Fruit fly (Drosophila melanogaster) whole organism, embryonic: ENCODE results near the gene swa.
A peak's percentile ranks its signal among the peaks of the same experiment; 100 is the strongest.

Source experiments
- ATbp ChIP-seq: fragments of 200-800 bp; sonication (Bioruptor generic); optimal IDR thresholded peaks from 2 replicates; lab custom pipeline; 2017; ENCODE audit warnings: missing biosample characterization, mild to moderate bottlenecking, missing genetic modification characterization, missing genetic modification reagents
- Asciz ChIP-seq: fragments of 200-800 bp; sonication (Bioruptor generic); optimal IDR thresholded peaks from 2 replicates; lab custom pipeline; 2017; ENCODE audit warnings: missing biosample characterization, mild to moderate bottlenecking, missing genetic modification characterization, missing genetic modification reagents
- Atf6 ChIP-seq: fragments of 200-800 bp; sonication (Bioruptor generic); IDR thresholded peaks from 2 replicates; pipeline ENCODE4 v1.3.6; 2022; ENCODE audit warnings: missing biosample characterization, missing genetic modification characterization
- CG10366 ChIP-seq: fragments of 200-800 bp; sonication (Bioruptor generic); IDR thresholded peaks from 2 replicates; pipeline ENCODE4 v1.3.6; 2022; ENCODE audit warnings: missing biosample characterization, missing genetic modification characterization
- CG10959 ChIP-seq: fragments of 200-800 bp; sonication (Bioruptor generic); IDR thresholded peaks from 2 replicates; pipeline ENCODE4 v1.3.6; 2022; ENCODE audit warnings: missing biosample characterization, missing genetic modification characterization
- CG11093 ChIP-seq: fragments of 200-800 bp; sonication (Bioruptor generic); IDR thresholded peaks from 3 replicates; pipeline ENCODE4 v1.3.6; 2022; ENCODE audit warnings: missing biosample characterization, missing genetic modification characterization
- CG12071 ChIP-seq: fragments of 200-800 bp; sonication (Bioruptor generic); optimal IDR thresholded peaks from 3 replicates; lab custom pipeline; 2018; ENCODE audit warnings: missing biosample characterization, mild to moderate bottlenecking, missing genetic modification characterization
- CG12104 ChIP-seq: fragments of 200-800 bp; sonication (Bioruptor generic); optimal IDR thresholded peaks from 3 replicates; lab custom pipeline; 2016; ENCODE audit warnings: missing biosample characterization, missing genetic modification characterization
- CG13123 ChIP-seq: fragments of 200-800 bp; sonication (Bioruptor generic); optimal IDR thresholded peaks from 2 replicates; lab custom pipeline; 2016; ENCODE audit warnings: missing biosample characterization, missing genetic modification characterization
- CG13296 ChIP-seq: fragments of 200-800 bp; sonication (Bioruptor generic); optimal IDR thresholded peaks from 3 replicates; lab custom pipeline; 2018; ENCODE audit warnings: missing biosample characterization, mild to moderate bottlenecking, missing genetic modification characterization
- CG13424 ChIP-seq: fragments of 200-800 bp; sonication (Bioruptor generic); optimal IDR thresholded peaks from 2 replicates; lab custom pipeline; 2019; ENCODE audit warnings: missing biosample characterization, mild to moderate bottlenecking, missing genetic modification characterization, moderate library complexity
- CG14667 ChIP-seq: fragments of 200-800 bp; sonication (Bioruptor generic); IDR thresholded peaks from 2 replicates; pipeline ENCODE4 v1.3.6; 2022; ENCODE audit warnings: missing biosample characterization, missing genetic modification characterization
- CG16813 ChIP-seq: fragments of 200-800 bp; sonication (Bioruptor generic); IDR thresholded peaks from 3 replicates; pipeline ENCODE4 v1.3.6; 2022; ENCODE audit warnings: missing biosample characterization, missing genetic modification characterization; ENCODE audit not compliant: partially characterized antibody
- CG18599 ChIP-seq: fragments of 200-800 bp; sonication (Bioruptor generic); optimal IDR thresholded peaks from 3 replicates; lab custom pipeline; 2017; ENCODE audit warnings: missing biosample characterization, missing genetic modification characterization, mild to moderate bottlenecking, moderate library complexity, missing genetic modification reagents
- CG2199 ChIP-seq: fragments of 200-800 bp; sonication (Bioruptor generic); IDR thresholded peaks from 3 replicates; pipeline ENCODE4 v1.3.6; 2022; ENCODE audit warnings: missing biosample characterization, missing genetic modification characterization
- CG2678 ChIP-seq: fragments of 200-800 bp; sonication (Bioruptor generic); optimal IDR thresholded peaks from 3 replicates; lab custom pipeline; 2019; ENCODE audit warnings: missing biosample characterization, mild to moderate bottlenecking, missing genetic modification characterization, moderate library complexity
- CG33557 ChIP-seq: fragments of 200-800 bp; sonication (Bioruptor generic); optimal IDR thresholded peaks from 2 replicates; lab custom pipeline; 2019; ENCODE audit warnings: missing biosample characterization, mild to moderate bottlenecking, missing genetic modification characterization, moderate library complexity
- CG3847 ChIP-seq: fragments of 200-800 bp; sonication (Bioruptor generic); IDR thresholded peaks from 2 replicates; pipeline ENCODE4 v1.3.6; 2022; ENCODE audit warnings: missing biosample characterization, missing genetic modification characterization
- CG6254 ChIP-seq: fragments of 200-800 bp; sonication (Bioruptor generic); optimal IDR thresholded peaks from 3 replicates; lab custom pipeline; 2017; ENCODE audit warnings: mild to moderate bottlenecking, missing biosample characterization, missing genetic modification reagents, missing genetic modification characterization
- CG7745 ChIP-seq: fragments of 200-800 bp; sonication (Bioruptor generic); optimal IDR thresholded peaks from 2 replicates; lab custom pipeline; 2018; ENCODE audit warnings: missing biosample characterization, mild to moderate bottlenecking, missing genetic modification characterization, moderate library complexity
- CHES-1-like ChIP-seq: fragments of 200-800 bp; sonication (Bioruptor generic); optimal IDR thresholded peaks from 2 replicates; lab custom pipeline; 2016; ENCODE audit warnings: missing biosample characterization, missing genetic modification characterization
- CoRest ChIP-seq: fragments of 200-800 bp; sonication (Bioruptor generic); optimal IDR thresholded peaks from 3 replicates; lab custom pipeline; 2018; ENCODE audit warnings: missing biosample characterization, mild to moderate bottlenecking, missing genetic modification characterization, moderate library complexity
- D ChIP-seq, 2 experiments: fragments of 200-800 bp in 1 of 2; fragments of >200 bp in 1 of 2; sonication (Bioruptor generic) in 1 of 2; optimal IDR thresholded peaks; 2 replicates in 1 of 2; 3 replicates in 1 of 2; lab custom pipeline; 2017; ENCODE audit warnings: mild to moderate bottlenecking in 1 of 2, missing biosample characterization in 1 of 2, missing genetic modification characterization in 1 of 2, missing genetic modification reagents in 1 of 2
- Doc2 ChIP-seq: fragments of 200-800 bp; sonication (Bioruptor generic); IDR thresholded peaks from 2 replicates; pipeline ENCODE4 v1.3.6; 2022; ENCODE audit warnings: missing biosample characterization, missing genetic modification characterization
- Dp ChIP-seq: fragments of 200-800 bp; sonication (Bioruptor generic); optimal IDR thresholded peaks from 2 replicates; lab custom pipeline; 2018; ENCODE audit warnings: missing biosample characterization, mild to moderate bottlenecking, missing genetic modification characterization, moderate library complexity
- HHEX ChIP-seq: fragments of 200-800 bp; sonication (Bioruptor generic); optimal IDR thresholded peaks from 3 replicates; lab custom pipeline; 2017; ENCODE audit warnings: missing biosample characterization, mild to moderate bottlenecking, missing genetic modification characterization, missing genetic modification reagents
- HmgD ChIP-seq: fragments of 200-800 bp; sonication (Bioruptor generic); optimal IDR thresholded peaks from 3 replicates; lab custom pipeline; 2016; ENCODE audit warnings: missing biosample characterization, missing genetic modification characterization
- HmgZ ChIP-seq: fragments of 200-800 bp; sonication (Bioruptor generic); optimal IDR thresholded peaks from 2 replicates; lab custom pipeline; 2018; ENCODE audit warnings: missing biosample characterization, mild to moderate bottlenecking, missing genetic modification characterization
- Opbp ChIP-seq: fragments of 200-800 bp; sonication (Bioruptor generic); IDR thresholded peaks from 3 replicates; pipeline ENCODE4 v1.3.6; 2022; ENCODE audit warnings: missing biosample characterization, missing genetic modification characterization; ENCODE audit not compliant: partially characterized antibody
- PHDP ChIP-seq: fragments of 200-800 bp; sonication (Bioruptor generic); optimal IDR thresholded peaks from 3 replicates; lab custom pipeline; 2018; ENCODE audit warnings: missing biosample characterization, mild to moderate bottlenecking, missing genetic modification characterization, moderate library complexity
- Side ChIP-seq: fragments of 200-800 bp; sonication (Bioruptor generic); optimal IDR thresholded peaks from 2 replicates; lab custom pipeline; 2016; ENCODE audit warnings: missing biosample characterization, missing genetic modification characterization
- Sry-δ ChIP-seq: fragments of 200-800 bp; sonication (Bioruptor generic); optimal IDR thresholded peaks from 2 replicates; lab custom pipeline; 2016; ENCODE audit warnings: missing biosample characterization, missing genetic modification characterization
- YL-1 ChIP-seq: fragments of 200-800 bp; sonication (Bioruptor generic); optimal IDR thresholded peaks from 3 replicates; lab custom pipeline; 2017; ENCODE audit warnings: missing biosample characterization, mild to moderate bottlenecking, missing genetic modification characterization
- aop ChIP-seq: fragments of 200-800 bp; sonication (Bioruptor generic); IDR thresholded peaks from 2 replicates; pipeline ENCODE4 v1.3.6; 2022; ENCODE audit warnings: missing biosample characterization, missing genetic modification characterization
- btn ChIP-seq: fragments of 200-800 bp; sonication (Bioruptor generic); optimal IDR thresholded peaks from 2 replicates; lab custom pipeline; 2016; ENCODE audit warnings: missing biosample characterization, missing genetic modification characterization
- cato ChIP-seq: fragments of 200-800 bp; sonication (Bioruptor generic); optimal IDR thresholded peaks from 2 replicates; lab custom pipeline; 2016; ENCODE audit warnings: missing biosample characterization, missing genetic modification characterization, borderline replicate concordance
- crol ChIP-seq: fragments of 200-800 bp; sonication (Bioruptor generic); IDR thresholded peaks from 2 replicates; pipeline ENCODE4 v1.3.6; 2022; ENCODE audit warnings: missing biosample characterization, missing genetic modification characterization
- cwo ChIP-seq: fragments of 200-800 bp; sonication (Bioruptor generic); optimal IDR thresholded peaks from 3 replicates; lab custom pipeline; 2017; ENCODE audit warnings: missing biosample characterization, missing genetic modification characterization, mild to moderate bottlenecking, moderate library complexity, missing genetic modification reagents
- gce ChIP-seq: fragments of 200-800 bp; sonication (Bioruptor generic); IDR thresholded peaks from 3 replicates; pipeline ENCODE4 v1.3.6; 2022; ENCODE audit warnings: missing biosample characterization, missing genetic modification characterization
- hb ChIP-seq: fragments of 200-800 bp; sonication (Bioruptor generic); IDR thresholded peaks from 3 replicates; pipeline ENCODE4 v1.3.6; 2022; ENCODE audit warnings: missing biosample characterization, missing genetic modification characterization; ENCODE audit not compliant: partially characterized antibody
- lbe ChIP-seq: fragments of 200-800 bp; sonication (Bioruptor generic); optimal IDR thresholded peaks from 2 replicates; lab custom pipeline; 2016; ENCODE audit warnings: missing biosample characterization, mild to moderate bottlenecking, missing genetic modification characterization
- mirr ChIP-seq: fragments of 200-800 bp; sonication (Bioruptor generic); optimal IDR thresholded peaks from 3 replicates; lab custom pipeline; 2018; ENCODE audit warnings: missing biosample characterization, mild to moderate bottlenecking, missing genetic modification characterization
- nerfin-1 ChIP-seq: fragments of 200-800 bp; sonication (Bioruptor generic); optimal IDR thresholded peaks from 3 replicates; lab custom pipeline; 2019; ENCODE audit warnings: missing biosample characterization, mild to moderate bottlenecking, missing genetic modification characterization, moderate library complexity
- nerfin-2 ChIP-seq: fragments of 200-800 bp; sonication (Bioruptor generic); IDR thresholded peaks from 2 replicates; pipeline ENCODE4 v1.3.6; 2022; ENCODE audit warnings: missing biosample characterization, missing genetic modification characterization; ENCODE audit not compliant: partially characterized antibody
- psq ChIP-seq: fragments of 200-800 bp; sonication (Bioruptor generic); optimal IDR thresholded peaks from 2 replicates; lab custom pipeline; 2017; ENCODE audit warnings: missing biosample characterization, missing genetic modification characterization
- sr ChIP-seq: fragments of 200-800 bp; sonication (Bioruptor generic); IDR thresholded peaks from 3 replicates; pipeline ENCODE4 v1.3.6; 2022; ENCODE audit warnings: missing biosample characterization, missing genetic modification characterization
- tin ChIP-seq: fragments of 200-800 bp; sonication (Bioruptor generic); optimal IDR thresholded peaks from 3 replicates; lab custom pipeline; 2016; ENCODE audit warnings: missing biosample characterization, missing genetic modification characterization
- usp ChIP-seq: fragments of >200 bp; optimal IDR thresholded peaks from 2 replicates; lab custom pipeline; 2017; ENCODE audit warnings: missing biosample characterization, missing genetic modification characterization

swa gene

dm6 chrX:6343786-6344537 is 21.5 kb downstream of the swa start (continued):
- TF ChIP-seq nerfin-2 (GFP tag; lab: Robert Waterston, UW) (no peak), Opbp (GFP tag; lab: Robert Waterston, UW) (no peak), Dp (GFP tag; lab: Kevin White, UChicago) (no peak), HmgD (no peak), CG33557 (GFP tag; lab: Kevin White, UChicago) (no peak), CG18599 (peak; percentile 2), CoRest (tag; lab: Kevin White, UChicago) (peak; percentile 1), cato (GFP tag; lab: Kevin White, UChicago) (no peak), Atf6 (GFP tag; lab: Robert Waterston, UW) (peak; percentile 40; the same call in 1 of the 2 replicates), mirr (GFP tag; lab: Kevin White, UChicago) (no peak), hb (GFP tag; lab: Robert Waterston, UW) (no peak), cwo (GFP tag; lab: Kevin White, UChicago) (no peak), CG10959 (GFP tag; lab: Robert Waterston, UW) (no peak), Doc2 (GFP tag; lab: Robert Waterston, UW) (no peak), lbe (peak; percentile 91), sr (GFP tag; lab: Robert Waterston, UW) (no peak; the same call in 2 of the 3 replicates), CG13123 (GFP tag; lab: Kevin White, UChicago) (no peak), CHES-1-like (no peak), CG2199 (GFP tag; lab: Robert Waterston, UW) (no peak), psq (GFP tag; lab: Kevin White, UChicago) (no peak), HHEX (GFP tag; lab: Kevin White, UChicago) (peak; percentile 3), btn (GFP tag; lab: Kevin White, UChicago) (no peak), CG14667 (GFP tag; lab: Robert Waterston, UW) (no peak), CG12104 (GFP tag; lab: Kevin White, UChicago) (no peak), CG16813 (GFP tag; lab: Robert Waterston, UW) (no peak), CG12071 (GFP tag; lab: Kevin White, UChicago) (no peak), gce (GFP tag; lab: Robert Waterston, UW) (peak; percentile 45; the same call in 1 of the 3 replicates), CG6254 (peak; percentile 45), Sry-δ (GFP tag; lab: Kevin White, UChicago) (no peak), D (optimal IDR thresholded peaks at IDR 0.05; lab: Kevin White, UChicago) (no peak), D (GFP tag; optimal IDR thresholded peaks at IDR 0.05; lab: Kevin White, UChicago) (no peak), crol (GFP tag; lab: Robert Waterston, UW) (peak; percentile 90), tin (GFP tag; lab: Kevin White, UChicago) (no peak), PHDP (tag; lab: Kevin White, UChicago) (no peak), CG11093 (0 out of 3 replicates have a peak, but pooled peaks have one; percentile 13), YL-1 (GFP tag; lab: Kevin White, UChicago) (no peak), CG13296 (no peak), CG7745 (tag; lab: Kevin White, UChicago) (no peak), CG3847 (0 out of 2 replicates have a peak, but pooled peaks have one; percentile 38), CG10366 (GFP tag; lab: Robert Waterston, UW) (peak; percentile 61), HmgZ (no peak), CG13424 (tag; lab: Kevin White, UChicago) (no peak), CG2678 (tag; lab: Kevin White, UChicago) (peak; percentile 8), Side (no peak), nerfin-1 (tag; lab: Kevin White, UChicago) (no peak), Asciz (GFP tag; lab: Kevin White, UChicago) (no peak), aop (peak; percentile 2; the same call in 1 of the 2 replicates), ATbp (GFP tag; lab: Kevin White, UChicago) (peak; percentile 69), usp (GFP tag; lab: Kevin White, UChicago) (no peak)
